Fruit fly (Drosophila melanogaster): ENCODE results near the gene Cpr64Ac.

Gene Cpr64Ac

DNA sequence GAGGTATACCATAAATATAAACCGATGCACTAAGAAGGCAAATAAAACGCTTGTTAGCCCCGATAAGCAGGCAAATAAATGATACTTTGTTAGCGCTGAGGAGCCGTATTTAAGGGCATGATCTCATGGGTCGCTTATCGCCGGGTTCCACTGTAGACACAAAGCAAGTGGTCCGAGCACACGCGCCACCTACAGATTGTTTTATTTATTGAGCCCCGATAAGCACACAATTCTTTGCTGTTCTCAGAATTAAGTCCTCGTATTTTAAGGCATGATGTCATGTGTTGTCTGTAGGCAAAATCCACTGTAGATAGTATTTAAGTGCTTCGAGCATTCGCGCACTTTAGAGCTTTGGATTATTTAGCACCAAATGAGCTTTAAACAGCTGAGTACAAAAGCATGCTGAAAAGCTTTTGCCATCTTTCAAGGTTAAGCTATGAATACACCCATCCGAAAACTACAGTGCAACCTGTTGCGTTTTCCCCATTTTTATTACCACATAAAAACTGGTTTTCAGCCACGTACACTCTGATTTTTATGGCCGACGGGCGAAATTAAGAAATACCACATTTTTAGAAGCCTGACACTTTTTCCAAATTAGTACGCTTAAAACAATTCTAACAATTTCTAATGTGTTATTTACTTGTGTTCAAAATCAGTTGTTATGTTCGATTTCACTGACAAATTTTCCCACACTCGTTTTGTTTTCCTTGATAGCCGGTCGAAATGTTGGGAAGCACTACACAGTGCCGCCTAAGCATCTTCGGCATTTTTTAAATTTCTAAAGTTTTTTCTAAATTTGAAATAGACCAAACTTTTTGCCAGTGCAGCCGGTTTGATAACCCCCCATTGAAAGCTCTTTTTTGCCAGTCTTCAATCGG is 27.0 kb upstream of the Cpr64Ac start, which contains the start of gene Sqor (continued):
- no peak for TF ChIP-seq CG8478 (optimal IDR thresholded peaks at IDR 0.05)
- TF ChIP-seq z (GFP tag; IDR thresholded peaks at IDR 0.05): no peak
- TF ChIP-seq br (optimal IDR thresholded peaks at IDR 0.05): no peak
- TF ChIP-seq Oli (tag; optimal IDR thresholded peaks at IDR 0.05): peak; percentile 87
- TF ChIP-seq CG7372 (GFP tag; IDR thresholded peaks at IDR 0.05): peak; percentile 60
- TF ChIP-seq CG6689 (GFP tag; IDR thresholded peaks at IDR 0.05): peak; percentile 75
- peak; percentile 53 for TF ChIP-seq CG17802 (tag; optimal IDR thresholded peaks at IDR 0.05)
- peak; percentile 23 for TF ChIP-seq Adf1 (GFP tag; IDR thresholded peaks at IDR 0.05)
- peak; percentile 59 for TF ChIP-seq HLH3B (GFP tag; IDR thresholded peaks at IDR 0.05)
- peak; percentile 59 for TF ChIP-seq ranshi (GFP tag; IDR thresholded peaks at IDR 0.05)
- peak; percentile 90 for TF ChIP-seq CG8924 (tag; optimal IDR thresholded peaks at IDR 0.05)
- TF ChIP-seq nau (GFP tag; optimal IDR thresholded peaks at IDR 0.05): no peak
- peak; percentile 90 for TF ChIP-seq fu2 (GFP tag; optimal IDR thresholded peaks at IDR 0.05)
- 0 out of 2 replicates have a peak, but pooled peaks have one; percentile 1 for TF ChIP-seq dati (GFP tag; IDR thresholded peaks at IDR 0.05)
- peak; percentile 58 for TF ChIP-seq onecut (GFP tag; IDR thresholded peaks at IDR 0.05)
- peak; percentile 74 for TF ChIP-seq cas (GFP tag; IDR thresholded peaks at IDR 0.05)
- peak; percentile 76 for TF ChIP-seq Mad (GFP tag; optimal IDR thresholded peaks at IDR 0.05)
- TF ChIP-seq CG9797 (GFP tag; optimal IDR thresholded peaks at IDR 0.05): no peak
- peak; percentile 81 for TF ChIP-seq CG4854 (GFP tag; optimal IDR thresholded peaks at IDR 0.05)
- TF ChIP-seq crc (GFP tag; optimal IDR thresholded peaks at IDR 0.05): peak; percentile 86
- peak; percentile 93 for TF ChIP-seq Atf3 (GFP tag; optimal IDR thresholded peaks at IDR 0.05)
- peak; percentile 72 for TF ChIP-seq CG4328 (GFP tag; optimal IDR thresholded peaks at IDR 0.05)
- TF ChIP-seq bbx (GFP tag; IDR thresholded peaks at IDR 0.05; ENCODE audit: partially characterized antibody): no peak
- TF ChIP-seq Hr78 (GFP tag; optimal IDR thresholded peaks at IDR 0.05): peak in 1 of 2 experiments; percentile 50
- no peak for TF ChIP-seq Kr (GFP tag; optimal IDR thresholded peaks at IDR 0.05)
- TF ChIP-seq az2 (GFP tag; optimal IDR thresholded peaks at IDR 0.05): peak; percentile 72
- TF ChIP-seq CG30403 (GFP tag; optimal IDR thresholded peaks at IDR 0.05): peak; percentile 91
- no peak for TF ChIP-seq Trl (optimal IDR thresholded peaks at IDR 0.05)
- TF ChIP-seq Trl (GFP tag; optimal IDR thresholded peaks at IDR 0.05): peak; percentile 92
- peak; percentile 76 for TF ChIP-seq E2f1 (GFP tag; IDR thresholded peaks at IDR 0.05)
- TF ChIP-seq NC2α (GFP tag; optimal IDR thresholded peaks at IDR 0.05): peak; percentile 52
- peak; percentile 95 for TF ChIP-seq CG7556 (GFP tag; optimal IDR thresholded peaks at IDR 0.05)
- peak; percentile 66 for TF ChIP-seq CG4424 (GFP tag; optimal IDR thresholded peaks at IDR 0.05)
- TF ChIP-seq Rfx (GFP tag; IDR thresholded peaks at IDR 0.05): peak; percentile 85
- TF ChIP-seq Taf1 (GFP tag; IDR thresholded peaks at IDR 0.05): 0 out of 2 replicates have a peak, but pooled peaks have one; percentile 35
- TF ChIP-seq Sry-δ (GFP tag; optimal IDR thresholded peaks at IDR 0.05): peak; percentile 28
- peak; percentile 65 for TF ChIP-seq Hr3 (GFP tag; optimal IDR thresholded peaks at IDR 0.05)
- peak; percentile 30 for TF ChIP-seq trem (tag; optimal IDR thresholded peaks at IDR 0.05)
- no peak for TF ChIP-seq Elba2 (GFP tag; optimal IDR thresholded peaks at IDR 0.05)
- TF ChIP-seq CG42726 (GFP tag; IDR thresholded peaks at IDR 0.05; ENCODE audit: partially characterized antibody): no peak
- TF ChIP-seq CG2199 (GFP tag; IDR thresholded peaks at IDR 0.05): peak; percentile 70; the same call in 2 of the 3 replicates
- TF ChIP-seq CG2875 (GFP tag; optimal IDR thresholded peaks at IDR 0.05): peak; percentile 31
- no peak for TF ChIP-seq tio (GFP tag; optimal IDR thresholded peaks at IDR 0.05)
- TF ChIP-seq CG32532 (GFP tag; IDR thresholded peaks at IDR 0.05): peak; percentile 85
- TF ChIP-seq BtbVII (GFP tag; optimal IDR thresholded peaks at IDR 0.05): peak; percentile 90
- peak; percentile 54 for TF ChIP-seq CG2116 (GFP tag; optimal IDR thresholded peaks at IDR 0.05)
- TF ChIP-seq CG3838 (GFP tag; optimal IDR thresholded peaks at IDR 0.05): peak; percentile 52
- TF ChIP-seq CG2120 (GFP tag; optimal IDR thresholded peaks at IDR 0.05): peak; percentile 92
- peak; percentile 38 for TF ChIP-seq psq (GFP tag; optimal IDR thresholded peaks at IDR 0.05)
- TF ChIP-seq Dek (tag; optimal IDR thresholded peaks at IDR 0.05): peak; percentile 91
- peak; percentile 59 for TF ChIP-seq E2f2 (GFP tag; IDR thresholded peaks at IDR 0.05)

Measured in whole organism, embryonic.